Fruit fly (Drosophila melanogaster): Measurements from ENCODE around the gene CG13690.

dm6 chr2L:441927-442691 lies 22.7 kb upstream of the CG13690 start:
- TF ChIP-seq CG6276 (GFP tag; optimal IDR thresholded peaks at IDR 0.05) (peak; percentile 93), Hr39 (GFP tag; optimal IDR thresholded peaks at IDR 0.05) (peak; percentile 97), CG3032 (tag; optimal IDR thresholded peaks at IDR 0.05) (peak; percentile 96), net (GFP tag; optimal IDR thresholded peaks at IDR 0.05) (peak; percentile 96), CG10669 (GFP tag; optimal IDR thresholded peaks at IDR 0.05) (peak; percentile 96), CG6808 (GFP tag; optimal IDR thresholded peaks at IDR 0.05) (peak; percentile 93), CG3919 (GFP tag; optimal IDR thresholded peaks at IDR 0.05) (peak; percentile 99), Eip75B (GFP tag; optimal IDR thresholded peaks at IDR 0.05) (peak; percentile 97), ss (GFP tag; optimal IDR thresholded peaks at IDR 0.05) (peak; percentile 70 to 95)
